Worm (Caenorhabditis elegans): ENCODE measurements around the gene F25D1.3.

DNA sequence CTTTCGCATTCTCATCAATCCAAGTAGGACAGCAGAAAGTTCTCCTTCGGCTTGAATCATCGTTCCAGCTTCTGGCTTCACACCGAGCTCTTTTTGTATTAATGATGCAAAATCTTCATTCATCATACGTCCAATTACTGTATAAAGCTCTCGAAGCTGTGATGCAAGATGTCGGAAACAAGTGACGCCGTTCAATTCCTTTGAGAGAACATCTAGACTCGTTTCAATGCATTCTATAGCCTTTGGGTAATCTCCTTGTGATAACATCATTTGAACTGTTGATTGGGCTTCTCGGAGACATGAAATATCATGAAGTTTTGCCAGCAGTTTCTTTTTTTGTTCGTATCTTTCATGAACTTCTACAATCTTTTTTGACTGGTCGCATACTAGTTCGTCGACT lies 40.0 kb downstream of the F25D1.3 start:
- TF ChIP-seq ama-1 (optimal IDR thresholded peaks at IDR 0.05) (no peak), F13C5.2 (tag; optimal IDR thresholded peaks at IDR 0.05) (no peak), pes-1 (GFP tag; IDR thresholded peaks at IDR 0.05) (no peak), flt-1 (GFP tag; IDR thresholded peaks at IDR 0.05) (no peak), tra-4 (tag; optimal IDR thresholded peaks at IDR 0.05) (no peak), hmg-4 (GFP tag; optimal IDR thresholded peaks at IDR 0.05) (no peak), hmbx-1 (tag; optimal IDR thresholded peaks at IDR 0.05) (no peak), tbx-37 (GFP tag; conservative IDR thresholded peaks at IDR 0.05) (no peak), B0310.2 (tag; optimal IDR thresholded peaks at IDR 0.05) (no peak), sea-1 (GFP tag; conservative IDR thresholded peaks at IDR 0.05) (no peak), ceh-36 (tag; optimal IDR thresholded peaks at IDR 0.05) (no peak), tbx-11 (GFP tag; IDR thresholded peaks at IDR 0.05) (no peak), scrt-1 (GFP tag; IDR thresholded peaks at IDR 0.05) (no peak)
